Worm (Caenorhabditis elegans) whole organism, L2 larva: ENCODE results near the gene ocr-3.

Experiments
- C34F6.9 ChIP-seq: fragments of 150-350 bp; optimal IDR thresholded peaks from 2 replicates; lab custom pipeline; 2014; ENCODE audit warnings: missing biosample characterization, missing genetic modification characterization
- F13H6.1 ChIP-seq: sonication (generic microtip); optimal IDR thresholded peaks from 2 replicates; lab custom pipeline; 2016; ENCODE audit warnings: missing genetic modification characterization, missing compliant biosample characterization
- Y55F3AM.14 ChIP-seq: fragments of 200-800 bp; sonication (Bioruptor generic); optimal IDR thresholded peaks from 2 replicates; lab custom pipeline; 2018; ENCODE audit warnings: mild to moderate bottlenecking, missing genetic modification characterization, missing compliant biosample characterization
- ZK546.5 ChIP-seq: sonication (generic microtip); optimal IDR thresholded peaks from 2 replicates; lab custom pipeline; 2017; ENCODE audit warnings: missing biosample characterization, missing genetic modification characterization
- aly-2 ChIP-seq: fragments of 150-350 bp; optimal IDR thresholded peaks from 2 replicates; lab custom pipeline; 2014; ENCODE audit warnings: missing biosample characterization, missing genetic modification characterization
- ama-1 ChIP-seq: fragments of 150-350 bp; optimal IDR thresholded peaks from 2 replicates; lab custom pipeline; 2018; ENCODE audit warnings: inconsistent platforms
- blmp-1 ChIP-seq: sonication (generic microtip); optimal IDR thresholded peaks from 2 replicates; lab custom pipeline; 2017; ENCODE audit warnings: missing genetic modification characterization, mild to moderate bottlenecking, missing compliant biosample characterization, antibody characterized with exemption, moderate library complexity; ENCODE audit not compliant: insufficient read depth
- ceh-82 ChIP-seq: fragments of 150-350 bp; optimal IDR thresholded peaks from 2 replicates; lab custom pipeline; 2014; ENCODE audit warnings: missing biosample characterization, missing genetic modification characterization
- crh-2 ChIP-seq: sonication (generic microtip); optimal IDR thresholded peaks from 2 replicates; lab custom pipeline; 2017; ENCODE audit warnings: missing biosample characterization, missing genetic modification characterization
- elt-3 ChIP-seq: sonication (generic microtip); optimal IDR thresholded peaks from 2 replicates; lab custom pipeline; 2017; ENCODE audit warnings: missing biosample characterization, missing genetic modification characterization
- fos-1 ChIP-seq: fragments of 150-350 bp; optimal IDR thresholded peaks from 2 replicates; lab custom pipeline; 2014; ENCODE audit warnings: missing biosample characterization, missing genetic modification characterization
- gmeb-1 ChIP-seq: fragments of 150-350 bp; optimal IDR thresholded peaks from 2 replicates; lab custom pipeline; 2014; ENCODE audit warnings: missing biosample characterization, missing genetic modification characterization
- lin-13 ChIP-seq: fragments of 150-350 bp; optimal IDR thresholded peaks from 2 replicates; lab custom pipeline; 2014; ENCODE audit warnings: missing biosample characterization, missing genetic modification reagents, missing genetic modification characterization
- lin-39 ChIP-seq: fragments of 150-350 bp; optimal IDR thresholded peaks from 2 replicates; lab custom pipeline; 2014; ENCODE audit warnings: missing biosample characterization, missing genetic modification reagents, missing genetic modification characterization
- lsy-2 ChIP-seq, 2 experiments: fragments of 150-350 bp in 1 of 2; sonication (generic microtip) in 1 of 2; optimal IDR thresholded peaks; 2 replicates each; lab custom pipeline; 2014 to 2017; ENCODE audit warnings: missing biosample characterization in 2 of 2, missing genetic modification characterization in 2 of 2
- mab-5 ChIP-seq: fragments of 150-350 bp; optimal IDR thresholded peaks from 2 replicates; lab custom pipeline; 2014; ENCODE audit warnings: missing biosample characterization, missing genetic modification characterization
- mdl-1 ChIP-seq, 2 experiments: fragments of 150-350 bp in 1 of 2; sonication (generic microtip) in 1 of 2; optimal IDR thresholded peaks; 2 replicates each; lab custom pipeline; 2017; ENCODE audit warnings: missing biosample characterization in 2 of 2, missing genetic modification characterization in 2 of 2
- nhr-10 ChIP-seq: sonication (generic microtip); optimal IDR thresholded peaks from 2 replicates; lab custom pipeline; 2017; ENCODE audit warnings: missing biosample characterization, missing genetic modification characterization
- nhr-12 ChIP-seq: fragments of 150-350 bp; optimal IDR thresholded peaks from 2 replicates; lab custom pipeline; 2014; ENCODE audit warnings: missing biosample characterization, missing genetic modification characterization
- nhr-129 ChIP-seq: fragments of 150-350 bp; optimal IDR thresholded peaks from 2 replicates; lab custom pipeline; 2014; ENCODE audit warnings: missing biosample characterization, missing genetic modification characterization
- nhr-21 ChIP-seq: fragments of 150-350 bp; optimal IDR thresholded peaks from 2 replicates; lab custom pipeline; 2014; ENCODE audit warnings: missing biosample characterization, missing genetic modification characterization
- nhr-23 ChIP-seq: fragments of 150-350 bp; optimal IDR thresholded peaks from 2 replicates; lab custom pipeline; 2014; ENCODE audit warnings: missing biosample characterization, missing genetic modification reagents, missing genetic modification characterization
- nhr-237 ChIP-seq: fragments of 150-350 bp; optimal IDR thresholded peaks from 2 replicates; lab custom pipeline; 2014; ENCODE audit warnings: missing biosample characterization, missing genetic modification characterization
- nhr-25 ChIP-seq: fragments of 150-350 bp; sonication (generic microtip); optimal IDR thresholded peaks from 3 replicates; lab custom pipeline; 2014; ENCODE audit warnings: missing biosample characterization, missing genetic modification characterization
- nhr-6 ChIP-seq: fragments of 150-350 bp; optimal IDR thresholded peaks from 2 replicates; lab custom pipeline; 2014; ENCODE audit warnings: missing biosample characterization, missing genetic modification characterization
- nhr-77 ChIP-seq: fragments of 150-350 bp; optimal IDR thresholded peaks from 2 replicates; lab custom pipeline; 2014; ENCODE audit warnings: missing biosample characterization, missing genetic modification characterization
- peb-1 ChIP-seq: fragments of 150-350 bp; optimal IDR thresholded peaks from 2 replicates; lab custom pipeline; 2014; ENCODE audit warnings: missing biosample characterization, missing genetic modification characterization
- sma-9 ChIP-seq, 2 experiments: fragments of 150-350 bp in 1 of 2; sonication (generic microtip) in 1 of 2; optimal IDR thresholded peaks; 2 replicates each; lab custom pipeline; 2014 to 2016; ENCODE audit warnings: missing genetic modification characterization in 2 of 2, mild to moderate bottlenecking in 1 of 2, missing biosample characterization in 1 of 2, missing compliant biosample characterization in 1 of 2, missing genetic modification reagents in 1 of 2, moderate library complexity in 1 of 2
- ztf-1 ChIP-seq: fragments of 200-800 bp; sonication (Bioruptor generic); conservative IDR thresholded peaks from 2 replicates; pipeline ENCODE4 v1.3.6; 2022; ENCODE audit warnings: missing genetic modification characterization, missing compliant biosample characterization
- ztf-11 ChIP-seq: sonication (generic microtip); optimal IDR thresholded peaks from 2 replicates; lab custom pipeline; 2017; ENCODE audit warnings: missing biosample characterization, missing genetic modification characterization
- ztf-4 ChIP-seq: fragments of 150-350 bp; optimal IDR thresholded peaks from 2 replicates; lab custom pipeline; 2014; ENCODE audit warnings: missing biosample characterization, missing genetic modification characterization

ocr-3 gene

ce11 chrX:15160923-15161322 is 7.6 kb upstream of the ocr-3 start:
- TF ChIP-seq lsy-2 (tag; optimal IDR thresholded peaks at IDR 0.05; lab: Kevin White, UChicago) = no peak
- TF ChIP-seq nhr-25 (tag; lab: Kevin White, UChicago) = peak; percentile 70
- TF ChIP-seq ztf-4 (tag; lab: Kevin White, UChicago) = no peak
- no peak for TF ChIP-seq ztf-11
- TF ChIP-seq sma-9 (GFP tag; optimal IDR thresholded peaks at IDR 0.05; lab: Kevin White, UChicago) = no peak
- TF ChIP-seq sma-9 (tag; optimal IDR thresholded peaks at IDR 0.05; lab: Kevin White, UChicago) = no peak
- TF ChIP-seq nhr-10 (tag; lab: Kevin White, UChicago) = no peak
- TF ChIP-seq C34F6.9 (tag; lab: Kevin White, UChicago) = no peak
- no peak for TF ChIP-seq lin-39 (tag; lab: Kevin White, UChicago)
- TF ChIP-seq ceh-82 (tag; lab: Kevin White, UChicago) = no peak

ce11 chrX:15163118-15163517 is 5.4 kb upstream of the ocr-3 start:
- no peak for TF ChIP-seq Y55F3AM.14 (GFP tag; lab: Kevin White, UChicago)
- TF ChIP-seq crh-2 (tag; lab: Kevin White, UChicago) = no peak
- no peak for TF ChIP-seq sma-9 (GFP tag; optimal IDR thresholded peaks at IDR 0.05; lab: Kevin White, UChicago)
- TF ChIP-seq sma-9 (tag; optimal IDR thresholded peaks at IDR 0.05; lab: Kevin White, UChicago) = no peak
- TF ChIP-seq nhr-129 (tag; lab: Kevin White, UChicago) = no peak
- no peak for TF ChIP-seq nhr-10 (tag; lab: Kevin White, UChicago)
- TF ChIP-seq, all 48 proteins: peak for 0

ce11 chrX:15164108-15164507 is 4.4 kb upstream of the ocr-3 start, which contains the start of gene T10B10.9:
Gene T10B10.9, plus strand, starts transcription at chrX:15164408.
- TF ChIP-seq nhr-23 (tag; lab: Kevin White, UChicago) = no peak
- TF ChIP-seq nhr-21 = no peak
- TF ChIP-seq nhr-12 (tag; lab: Kevin White, UChicago) = no peak
- TF ChIP-seq ZK546.5 (tag; lab: Kevin White, UChicago) = no peak
- no peak for TF ChIP-seq nhr-25 (tag; lab: Kevin White, UChicago)
- TF ChIP-seq peb-1 = no peak
- no peak for TF ChIP-seq blmp-1 (tag; lab: Kevin White, UChicago)
- no peak for TF ChIP-seq nhr-77 (tag; lab: Kevin White, UChicago)
- no peak for TF ChIP-seq Y55F3AM.14 (GFP tag; lab: Kevin White, UChicago)
- TF ChIP-seq mab-5 = no peak
- no peak for TF ChIP-seq nhr-6 (tag; lab: Kevin White, UChicago)
- no peak for TF ChIP-seq F13H6.1
- TF ChIP-seq sma-9 (GFP tag; optimal IDR thresholded peaks at IDR 0.05; lab: Kevin White, UChicago) = no peak
- no peak for TF ChIP-seq sma-9 (tag; optimal IDR thresholded peaks at IDR 0.05; lab: Kevin White, UChicago)
- no peak for TF ChIP-seq gmeb-1 (tag; lab: Kevin White, UChicago)
- TF ChIP-seq ama-1 (lab: Kevin White, UChicago) = no peak
- TF ChIP-seq lin-13 (GFP tag; lab: Kevin White, UChicago) = no peak
- no peak for TF ChIP-seq ceh-82 (tag; lab: Kevin White, UChicago)

- TF ChIP-seq nhr-6 (tag; lab: Kevin White, UChicago) = no peak
Measured at ce11 chrX:15166122-15166521, 2.4 kb upstream of the ocr-3 start, which contains the start of gene T10B10.8. Gene T10B10.8, minus strand, starts transcription at chrX:15166222.

ce11 chrX:15167692-15168091 is 832 bp upstream of the ocr-3 start:
- TF ChIP-seq ztf-1 (GFP tag; lab: Robert Waterston, UW) = no peak
- peak; percentile 22 for TF ChIP-seq gmeb-1 (tag; lab: Kevin White, UChicago)
- no peak for TF ChIP-seq nhr-77 (tag; lab: Kevin White, UChicago)
- no peak for TF ChIP-seq mdl-1 (tag; optimal IDR thresholded peaks at IDR 0.05; lab: Kevin White, UChicago)
- peak; percentile 12 for TF ChIP-seq sma-9 (GFP tag; optimal IDR thresholded peaks at IDR 0.05; lab: Kevin White, UChicago)
- no peak for TF ChIP-seq sma-9 (tag; optimal IDR thresholded peaks at IDR 0.05; lab: Kevin White, UChicago)
- TF ChIP-seq ZK546.5 (tag; lab: Kevin White, UChicago) = no peak
- TF ChIP-seq crh-2 (tag; lab: Kevin White, UChicago) = peak; percentile 52
- TF ChIP-seq elt-3 (tag; lab: Kevin White, UChicago) = no peak
- TF ChIP-seq nhr-23 (tag; lab: Kevin White, UChicago) = no peak
- no peak for TF ChIP-seq aly-2 (tag; lab: Kevin White, UChicago)
- no peak for TF ChIP-seq nhr-237 (tag; lab: Kevin White, UChicago)
- no peak for TF ChIP-seq nhr-129 (tag; lab: Kevin White, UChicago)
- peak; percentile 61 for TF ChIP-seq fos-1 (tag; lab: Kevin White, UChicago)
- TF ChIP-seq blmp-1 (tag; lab: Kevin White, UChicago) = no peak
- no peak for TF ChIP-seq F13H6.1
